Fruit fly (Drosophila melanogaster) whole organism, embryonic: ENCODE results near the gene al.

Experiments
- Abd-B ChIP-seq: fragments of 200-800 bp; sonication (Bioruptor generic); optimal IDR thresholded peaks from 2 replicates; lab custom pipeline; 2018; ENCODE audit warnings: missing biosample characterization, mild to moderate bottlenecking, missing genetic modification characterization, moderate library complexity
- Aef1 ChIP-seq: fragments of 200-800 bp; sonication (Bioruptor generic); IDR thresholded peaks from 3 replicates; pipeline ENCODE4 v1.3.6; 2022; ENCODE audit warnings: missing biosample characterization, missing genetic modification characterization
- B-H1 ChIP-seq: fragments of 200-800 bp; sonication (Bioruptor generic); IDR thresholded peaks from 3 replicates; pipeline ENCODE4 v1.3.6; 2022; ENCODE audit warnings: missing biosample characterization, missing genetic modification characterization
- C15 ChIP-seq: fragments of 200-800 bp; sonication (Bioruptor generic); IDR thresholded peaks from 3 replicates; pipeline ENCODE4 v1.3.6; 2022; ENCODE audit warnings: missing biosample characterization, missing genetic modification characterization
- CG11398 ChIP-seq: fragments of 200-800 bp; sonication (Bioruptor generic); optimal IDR thresholded peaks from 2 replicates; lab custom pipeline; 2016; ENCODE audit warnings: missing biosample characterization, missing genetic modification characterization
- CG12155 ChIP-seq: fragments of 200-800 bp; sonication (Bioruptor generic); optimal IDR thresholded peaks from 3 replicates; lab custom pipeline; 2016; ENCODE audit warnings: missing biosample characterization, missing genetic modification characterization
- CG12659 ChIP-seq: fragments of 200-800 bp; sonication (Bioruptor generic); optimal IDR thresholded peaks from 3 replicates; lab custom pipeline; 2017; ENCODE audit warnings: mild to moderate bottlenecking, missing biosample characterization, missing genetic modification reagents, missing genetic modification characterization
- CG13424 ChIP-seq: fragments of 200-800 bp; sonication (Bioruptor generic); optimal IDR thresholded peaks from 2 replicates; lab custom pipeline; 2019; ENCODE audit warnings: missing biosample characterization, mild to moderate bottlenecking, missing genetic modification characterization, moderate library complexity
- CG14050 ChIP-seq: fragments of 200-800 bp; sonication (Bioruptor generic); IDR thresholded peaks from 3 replicates; pipeline ENCODE4 v1.3.6; 2022; ENCODE audit warnings: missing biosample characterization, missing genetic modification characterization
- CG15011 ChIP-seq: fragments of 200-800 bp; sonication (Bioruptor generic); optimal IDR thresholded peaks from 3 replicates; lab custom pipeline; 2018; ENCODE audit warnings: missing biosample characterization, mild to moderate bottlenecking, missing genetic modification characterization
- CG15073 ChIP-seq: fragments of 200-800 bp; sonication (Bioruptor generic); optimal IDR thresholded peaks from 2 replicates; lab custom pipeline; 2016; ENCODE audit warnings: missing biosample characterization, missing genetic modification characterization
- CG15479 ChIP-seq: fragments of 200-800 bp; sonication (Bioruptor generic); optimal IDR thresholded peaks from 3 replicates; lab custom pipeline; 2019; ENCODE audit warnings: missing biosample characterization, mild to moderate bottlenecking, missing genetic modification characterization, moderate library complexity
- CG32772 ChIP-seq: fragments of 200-800 bp; sonication (Bioruptor generic); IDR thresholded peaks from 2 replicates; pipeline ENCODE4 v1.3.6; 2022; ENCODE audit warnings: missing biosample characterization, missing genetic modification characterization
- CG33557 ChIP-seq: fragments of 200-800 bp; sonication (Bioruptor generic); optimal IDR thresholded peaks from 2 replicates; lab custom pipeline; 2019; ENCODE audit warnings: missing biosample characterization, mild to moderate bottlenecking, missing genetic modification characterization, moderate library complexity
- CG5245 ChIP-seq: fragments of 200-800 bp; sonication (Bioruptor generic); optimal IDR thresholded peaks from 3 replicates; lab custom pipeline; 2016; ENCODE audit warnings: missing biosample characterization, missing genetic modification characterization
- CG6175 ChIP-seq: fragments of 200-800 bp; sonication (Bioruptor generic); IDR thresholded peaks from 3 replicates; pipeline ENCODE4 v1.3.6; 2022; ENCODE audit warnings: missing biosample characterization, missing genetic modification characterization
- CG9215 ChIP-seq: fragments of 200-800 bp; sonication (Bioruptor generic); IDR thresholded peaks from 2 replicates; pipeline ENCODE4 v1.3.6; 2022; ENCODE audit warnings: missing biosample characterization, missing genetic modification characterization
- CG9609 ChIP-seq: fragments of 200-800 bp; sonication (Bioruptor generic); optimal IDR thresholded peaks from 3 replicates; lab custom pipeline; 2016; ENCODE audit warnings: missing biosample characterization, missing genetic modification characterization
- Chrac-16 ChIP-seq: fragments of 200-800 bp; sonication (Bioruptor generic); optimal IDR thresholded peaks from 3 replicates; lab custom pipeline; 2016; ENCODE audit warnings: missing biosample characterization, missing genetic modification characterization
- CkIIα-i1 ChIP-seq: fragments of 200-800 bp; sonication (Bioruptor generic); IDR thresholded peaks from 2 replicates; pipeline ENCODE4 v1.3.6; 2022; ENCODE audit warnings: missing biosample characterization, missing genetic modification characterization
- Doc3 ChIP-seq: fragments of 200-800 bp; sonication (Bioruptor generic); IDR thresholded peaks from 3 replicates; pipeline ENCODE4 v1.3.6; 2022; ENCODE audit warnings: missing biosample characterization, missing genetic modification characterization; ENCODE audit not compliant: partially characterized antibody
- Fer1 ChIP-seq: fragments of 200-800 bp; sonication (Bioruptor generic); optimal IDR thresholded peaks from 2 replicates; lab custom pipeline; 2017; ENCODE audit warnings: missing biosample characterization, mild to moderate bottlenecking, missing genetic modification characterization
- Gsc ChIP-seq: fragments of 200-800 bp; sonication (Bioruptor generic); IDR thresholded peaks from 2 replicates; pipeline ENCODE4 v1.3.6; 2022; ENCODE audit warnings: missing biosample characterization, missing genetic modification characterization
- HLH3B ChIP-seq: fragments of 200-800 bp; sonication (Bioruptor generic); IDR thresholded peaks from 2 replicates; pipeline ENCODE4 v1.3.6; 2022; ENCODE audit warnings: missing biosample characterization, missing genetic modification characterization
- Hr78 ChIP-seq, 2 experiments: fragments of 200-800 bp in 1 of 2; fragments of >200 bp in 1 of 2; sonication (Bioruptor generic) in 1 of 2; optimal IDR thresholded peaks; 2 replicates each; lab custom pipeline; 2017 to 2019; ENCODE audit warnings: missing biosample characterization in 2 of 2, missing genetic modification characterization in 2 of 2, mild to moderate bottlenecking in 1 of 2, moderate library complexity in 1 of 2
- Meics ChIP-seq: fragments of 200-800 bp; sonication (Bioruptor generic); optimal IDR thresholded peaks from 2 replicates; lab custom pipeline; 2017; ENCODE audit warnings: missing biosample characterization, mild to moderate bottlenecking, missing genetic modification characterization
- Mes4 ChIP-seq: fragments of 200-800 bp; sonication (Bioruptor generic); optimal IDR thresholded peaks from 2 replicates; lab custom pipeline; 2016; ENCODE audit warnings: missing biosample characterization, missing genetic modification characterization
- NFAT ChIP-seq: fragments of 200-800 bp; sonication (Bioruptor generic); IDR thresholded peaks from 2 replicates; pipeline ENCODE4 v1.3.6; 2022; ENCODE audit warnings: missing biosample characterization, missing genetic modification characterization
- Oli ChIP-seq: fragments of 200-800 bp; sonication (Bioruptor generic); optimal IDR thresholded peaks from 2 replicates; lab custom pipeline; 2018; ENCODE audit warnings: missing biosample characterization, mild to moderate bottlenecking, missing genetic modification characterization, moderate library complexity
- Scr ChIP-seq: fragments of 200-800 bp; sonication (Bioruptor generic); IDR thresholded peaks from 2 replicates; pipeline ENCODE4 v1.3.6; 2022; ENCODE audit warnings: missing biosample characterization, missing genetic modification characterization; ENCODE audit not compliant: partially characterized antibody
- YL-1 ChIP-seq: fragments of 200-800 bp; sonication (Bioruptor generic); optimal IDR thresholded peaks from 3 replicates; lab custom pipeline; 2017; ENCODE audit warnings: missing biosample characterization, mild to moderate bottlenecking, missing genetic modification characterization
- chn ChIP-seq: fragments of 200-800 bp; sonication (Bioruptor generic); optimal IDR thresholded peaks from 2 replicates; lab custom pipeline; 2016; ENCODE audit warnings: missing biosample characterization, missing genetic modification characterization
- crol ChIP-seq: fragments of 200-800 bp; sonication (Bioruptor generic); IDR thresholded peaks from 2 replicates; pipeline ENCODE4 v1.3.6; 2022; ENCODE audit warnings: missing biosample characterization, missing genetic modification characterization
- gce ChIP-seq: fragments of 200-800 bp; sonication (Bioruptor generic); IDR thresholded peaks from 3 replicates; pipeline ENCODE4 v1.3.6; 2022; ENCODE audit warnings: missing biosample characterization, missing genetic modification characterization
- gsb-n ChIP-seq: fragments of 200-800 bp; sonication (Bioruptor generic); optimal IDR thresholded peaks from 3 replicates; lab custom pipeline; 2018; ENCODE audit warnings: missing biosample characterization, mild to moderate bottlenecking, missing genetic modification characterization
- inv ChIP-seq: fragments of 200-800 bp; sonication (Bioruptor generic); IDR thresholded peaks from 2 replicates; pipeline ENCODE4 v1.3.6; 2022; ENCODE audit warnings: missing biosample characterization, missing genetic modification characterization; ENCODE audit not compliant: partially characterized antibody
- klu ChIP-seq: fragments of 200-800 bp; sonication (Bioruptor generic); IDR thresholded peaks from 2 replicates; pipeline ENCODE4 v1.3.6; 2022; ENCODE audit warnings: missing biosample characterization, missing genetic modification characterization
- lab ChIP-seq: fragments of 200-800 bp; sonication (Bioruptor generic); optimal IDR thresholded peaks from 3 replicates; lab custom pipeline; 2017; ENCODE audit warnings: missing biosample characterization, missing genetic modification characterization, mild to moderate bottlenecking, moderate library complexity, missing genetic modification reagents
- mld ChIP-seq: fragments of 200-800 bp; sonication (Bioruptor generic); IDR thresholded peaks from 3 replicates; pipeline ENCODE4 v1.3.6; 2022; ENCODE audit warnings: missing biosample characterization, missing genetic modification characterization; ENCODE audit not compliant: partially characterized antibody
- nerfin-2 ChIP-seq: fragments of 200-800 bp; sonication (Bioruptor generic); IDR thresholded peaks from 2 replicates; pipeline ENCODE4 v1.3.6; 2022; ENCODE audit warnings: missing biosample characterization, missing genetic modification characterization; ENCODE audit not compliant: partially characterized antibody
- pnt ChIP-seq: fragments of 200-800 bp; sonication (Bioruptor generic); optimal IDR thresholded peaks from 3 replicates; lab custom pipeline; 2016; ENCODE audit warnings: missing biosample characterization, missing genetic modification characterization
- repo ChIP-seq: fragments of 200-800 bp; sonication (Bioruptor generic); optimal IDR thresholded peaks from 2 replicates; lab custom pipeline; 2016; ENCODE audit warnings: missing biosample characterization, missing genetic modification characterization
- shn ChIP-seq: fragments of 200-800 bp; sonication (Bioruptor generic); optimal IDR thresholded peaks from 3 replicates; lab custom pipeline; 2016; ENCODE audit warnings: missing biosample characterization, missing genetic modification characterization
- tap ChIP-seq: fragments of 200-800 bp; optimal IDR thresholded peaks from 3 replicates; lab custom pipeline; 2019; ENCODE audit warnings: missing biosample characterization, mild to moderate bottlenecking, missing genetic modification characterization, moderate library complexity
- tll ChIP-seq, 2 experiments: fragments of 200-800 bp in 1 of 2; fragments of >200 bp in 1 of 2; sonication (Bioruptor generic) in 1 of 2; optimal IDR thresholded peaks; 2 replicates each; lab custom pipeline; 2017 to 2019; ENCODE audit warnings: missing biosample characterization in 2 of 2, missing genetic modification characterization in 2 of 2, mild to moderate bottlenecking in 1 of 2, moderate library complexity in 1 of 2
- trem ChIP-seq: fragments of 200-800 bp; optimal IDR thresholded peaks from 3 replicates; lab custom pipeline; 2019; ENCODE audit warnings: missing biosample characterization, mild to moderate bottlenecking, missing genetic modification characterization, moderate library complexity
- unc-4 ChIP-seq: fragments of 200-800 bp; sonication (Bioruptor generic); IDR thresholded peaks from 2 replicates; pipeline ENCODE4 v1.3.6; 2022; ENCODE audit warnings: missing biosample characterization, missing genetic modification characterization; ENCODE audit not compliant: partially characterized antibody
- zfh2 ChIP-seq: fragments of 200-800 bp; sonication (Bioruptor generic); optimal IDR thresholded peaks from 2 replicates; lab custom pipeline; 2016; ENCODE audit warnings: missing biosample characterization, missing genetic modification characterization

al gene

dm6 chr2L:414593-415399 is 36.9 kb downstream of the al start, which contains the start of the genes AP-2alpha and ebi (continued):
- TF ChIP-seq Aef1 (GFP tag; lab: Robert Waterston, UW) (peak; percentile 92), gsb-n (tag; lab: Kevin White, UChicago) (no peak), klu (GFP tag; lab: Robert Waterston, UW) (peak; percentile 89), gce (GFP tag; lab: Robert Waterston, UW) (peak; percentile 63; the same call in 2 of the 3 replicates), unc-4 (GFP tag; lab: Robert Waterston, UW) (no peak), inv (GFP tag; lab: Robert Waterston, UW) (no peak), CG15479 (GFP tag; lab: Kevin White, UChicago) (peak; percentile 96), CG12659 (GFP tag; lab: Kevin White, UChicago) (peak; percentile 95), CG15073 (GFP tag; lab: Kevin White, UChicago) (peak; percentile 24), CG32772 (GFP tag; lab: Robert Waterston, UW) (peak; percentile 91), Mes4 (GFP tag; lab: Kevin White, UChicago) (peak; percentile 91), crol (GFP tag; lab: Robert Waterston, UW) (peak; percentile 76), Fer1 (GFP tag; lab: Kevin White, UChicago) (peak; percentile 78), Hr78 (GFP tag; optimal IDR thresholded peaks at IDR 0.05; lab: Kevin White, UChicago) (no peak), zfh2 (GFP tag; lab: Kevin White, UChicago) (peak; percentile 96), CG11398 (peak; percentile 89), YL-1 (GFP tag; lab: Kevin White, UChicago) (peak; percentile 91), CG14050 (GFP tag; lab: Robert Waterston, UW) (peak; percentile 73), CG9215 (GFP tag; lab: Robert Waterston, UW) (peak; percentile 93), Oli (tag; lab: Kevin White, UChicago) (peak; percentile 78), tap (tag; lab: Kevin White, UChicago) (no peak), HLH3B (GFP tag; lab: Robert Waterston, UW) (peak; percentile 74), mld (no peak), Gsc (GFP tag; lab: Robert Waterston, UW) (peak; percentile 76), Scr (no peak; the same call in 1 of the 2 replicates), chn (peak; percentile 94), CG33557 (GFP tag; lab: Kevin White, UChicago) (peak; percentile 85), Chrac-16 (GFP tag; lab: Kevin White, UChicago) (peak; percentile 93), CG6175 (GFP tag; lab: Robert Waterston, UW) (peak; percentile 76), CG12155 (GFP tag; lab: Kevin White, UChicago) (peak; percentile 90), pnt (GFP tag; lab: Kevin White, UChicago) (peak; percentile 95), Doc3 (no peak), repo (GFP tag; lab: Kevin White, UChicago) (peak; percentile 81), Abd-B (GFP tag; lab: Kevin White, UChicago) (peak; percentile 91), shn (GFP tag; lab: Kevin White, UChicago) (peak; percentile 96), lab (GFP tag; lab: Kevin White, UChicago) (peak; percentile 83), trem (tag; lab: Kevin White, UChicago) (peak; percentile 87), CG15011 (peak; percentile 61), CG13424 (tag; lab: Kevin White, UChicago) (peak; percentile 88), Meics (peak; percentile 76), tll (GFP tag; optimal IDR thresholded peaks at IDR 0.05; lab: Kevin White, UChicago) (peak; percentile 22 to 100), CG5245 (GFP tag; lab: Kevin White, UChicago) (peak; percentile 70), NFAT (peak; percentile 80), B-H1 (GFP tag; lab: Robert Waterston, UW) (peak; percentile 70; the same call in 2 of the 3 replicates), nerfin-2 (GFP tag; lab: Robert Waterston, UW) (no peak), C15 (GFP tag; lab: Robert Waterston, UW) (peak; percentile 62; the same call in 1 of the 3 replicates), CkIIα-i1 (GFP tag; lab: Robert Waterston, UW) (no peak), CG9609 (GFP tag; lab: Kevin White, UChicago) (peak; percentile 96)
